Fruit fly (Drosophila melanogaster) Kc167 (cell line): Measurements from ENCODE around the gene CG7368.

Experiments used
- Myc ChIP-seq: fragments of >200 bp; optimal IDR thresholded peaks from 2 replicates; lab custom pipeline; 2017; ENCODE audit warnings: missing external identifiers
- Sin3A ChIP-seq: fragments of >200 bp; optimal IDR thresholded peaks from 2 replicates; lab custom pipeline; 2018; ENCODE audit warnings: missing external identifiers
- h ChIP-seq: fragments of >200 bp; optimal IDR thresholded peaks from 3 replicates; lab custom pipeline; 2018; ENCODE audit warnings: missing external identifiers
- insv ChIP-seq: fragments of >200 bp; optimal IDR thresholded peaks from 3 replicates; lab custom pipeline; 2018; ENCODE audit warnings: missing external identifiers
- psq ChIP-seq: fragments of >200 bp; optimal IDR thresholded peaks from 2 replicates; lab custom pipeline; 2017; ENCODE audit warnings: missing external identifiers
- ttk ChIP-seq: sonication (Bioruptor generic); optimal IDR thresholded peaks from 2 replicates; lab custom pipeline; 2017; ENCODE audit warnings: missing external identifiers

The CG7368 gene

DNA sequence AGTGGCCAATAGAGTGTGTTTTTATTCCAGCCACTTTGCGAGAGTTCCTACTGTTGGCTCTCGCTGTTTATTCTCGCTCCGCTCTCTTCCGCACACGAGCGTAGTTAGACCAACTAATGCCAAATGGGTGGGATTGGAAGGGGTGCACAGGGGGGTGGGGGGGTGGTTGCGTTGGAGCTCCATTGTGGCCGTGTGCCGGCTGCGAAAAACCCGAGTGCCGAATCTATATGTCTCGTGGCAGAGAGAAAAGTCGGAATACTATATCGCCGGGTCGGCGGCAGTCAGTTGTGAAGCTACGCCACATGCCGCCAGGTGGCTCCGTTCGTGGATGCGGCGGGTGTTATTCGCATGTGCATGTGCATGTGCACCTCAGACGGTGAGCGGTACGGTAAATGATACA, 4.1 kb downstream of the CG7368 start:
- TF ChIP-seq h (lab: Kevin White, UChicago) (no peak), Myc (lab: Kevin White, UChicago) (no peak), ttk (lab: Kevin White, UChicago) (no peak), insv (no peak), Sin3A (lab: Kevin White, UChicago) (no peak), psq (lab: Kevin White, UChicago) (no peak)

DNA sequence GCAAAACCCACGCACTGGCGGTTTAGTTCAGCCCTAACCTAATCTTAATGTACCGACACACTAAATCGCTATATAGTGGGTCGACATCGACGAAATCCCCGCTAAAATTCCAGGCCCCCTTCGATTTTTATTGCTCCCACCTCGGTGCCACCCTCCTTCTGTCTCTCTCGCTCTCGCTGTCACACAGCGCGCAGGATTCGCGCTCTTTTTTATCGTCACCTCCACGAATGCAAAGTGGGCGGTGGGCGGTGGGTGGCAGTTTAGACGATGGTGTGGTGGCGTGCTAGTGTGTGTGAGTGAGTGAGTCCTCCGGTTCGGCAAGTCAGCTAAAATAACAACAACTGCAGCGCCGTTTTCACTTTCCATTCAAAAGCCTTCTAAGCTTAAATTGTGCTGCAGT, 5.0 kb downstream of the CG7368 start:
- TF ChIP-seq insv = no peak
- no peak for TF ChIP-seq h (lab: Kevin White, UChicago)
- TF ChIP-seq ttk (lab: Kevin White, UChicago) = no peak
- TF ChIP-seq Sin3A (lab: Kevin White, UChicago) = no peak
- no peak for TF ChIP-seq Myc (lab: Kevin White, UChicago)
- TF ChIP-seq psq (lab: Kevin White, UChicago) = no peak

DNA sequence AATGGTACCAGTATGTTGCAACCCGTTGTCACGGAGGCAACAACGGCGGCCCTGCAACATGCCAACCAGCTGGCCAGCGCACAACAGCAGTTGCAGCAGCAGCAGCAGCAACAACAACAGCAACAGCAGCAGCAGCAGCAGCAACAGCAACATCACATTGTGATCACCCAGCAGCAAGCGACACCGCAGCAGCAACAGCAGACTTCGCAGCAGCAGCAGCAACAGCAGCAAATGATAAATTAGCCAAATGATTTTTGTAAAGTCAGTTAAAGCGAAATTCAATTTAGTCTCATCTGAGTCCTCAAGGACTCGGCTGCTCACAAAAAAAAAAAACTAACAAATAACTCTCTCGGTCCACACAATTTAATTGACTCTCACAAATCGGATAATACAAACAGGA, 7.2 kb downstream of the CG7368 start:
- TF ChIP-seq h (lab: Kevin White, UChicago) (no peak), Sin3A (lab: Kevin White, UChicago) (no peak), psq (lab: Kevin White, UChicago) (no peak)

DNA sequence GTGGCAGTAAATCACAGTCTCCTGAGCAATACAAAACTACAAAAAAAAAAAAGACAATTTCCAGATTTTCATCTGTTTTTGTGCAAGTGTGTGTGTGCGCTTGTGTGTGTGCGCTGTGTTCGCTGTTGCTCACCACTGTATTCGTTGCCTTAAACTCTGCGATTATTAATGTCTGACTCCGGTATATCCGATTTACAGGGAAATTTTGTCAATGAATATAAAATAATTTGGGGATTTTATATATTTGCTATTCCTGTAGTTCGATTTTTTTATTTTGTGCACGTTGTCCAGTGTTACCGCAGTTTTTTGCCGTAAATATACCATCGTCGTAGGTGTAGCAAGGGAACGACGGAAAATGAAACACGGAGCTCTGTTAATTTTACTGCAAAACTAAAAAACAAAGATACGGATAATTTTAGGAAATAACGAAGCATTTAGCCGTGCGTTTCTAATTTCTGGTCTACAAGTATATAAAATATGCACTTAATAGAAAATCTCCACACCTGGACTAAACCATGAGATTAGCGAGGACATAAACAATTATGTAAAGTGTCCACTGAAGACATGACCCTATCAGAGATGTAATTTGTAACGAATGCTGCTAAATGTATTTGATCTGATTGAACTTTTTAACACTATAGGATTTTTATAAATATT, 12.3 kb downstream of the CG7368 start, which contains the start of gene Duba:
Gene Duba, minus strand, starts transcription at position 313 of the 657 bp plus-strand sequence.
- TF ChIP-seq ttk (lab: Kevin White, UChicago) (no peak), h (lab: Kevin White, UChicago) (no peak), Sin3A (lab: Kevin White, UChicago) (no peak), insv (no peak)

DNA sequence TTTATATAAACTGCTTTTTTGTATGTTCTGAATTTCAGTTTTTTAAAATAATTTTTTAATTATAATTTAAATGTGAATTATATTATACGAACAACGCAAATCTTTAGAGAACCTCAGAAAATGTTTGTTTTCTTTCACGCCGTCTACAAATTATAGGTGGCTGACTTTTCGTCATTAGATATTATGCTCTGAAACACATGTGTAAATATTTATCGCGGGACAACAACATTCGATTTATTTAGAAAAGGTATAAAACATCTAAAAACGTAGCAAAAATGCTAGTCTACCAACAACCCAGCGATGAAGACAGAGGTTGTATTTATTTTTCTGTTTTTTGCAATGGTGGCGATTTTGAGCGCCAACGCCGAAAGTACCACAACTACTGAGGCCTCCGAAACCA, 12.8 kb downstream of the CG7368 start, which contains the start of gene CG42832:
Gene CG42832, plus strand, starts transcription at position 301 of the 400 bp plus-strand sequence.
- TF ChIP-seq Myc (lab: Kevin White, UChicago) (no peak), psq (lab: Kevin White, UChicago) (no peak), insv (no peak)

DNA sequence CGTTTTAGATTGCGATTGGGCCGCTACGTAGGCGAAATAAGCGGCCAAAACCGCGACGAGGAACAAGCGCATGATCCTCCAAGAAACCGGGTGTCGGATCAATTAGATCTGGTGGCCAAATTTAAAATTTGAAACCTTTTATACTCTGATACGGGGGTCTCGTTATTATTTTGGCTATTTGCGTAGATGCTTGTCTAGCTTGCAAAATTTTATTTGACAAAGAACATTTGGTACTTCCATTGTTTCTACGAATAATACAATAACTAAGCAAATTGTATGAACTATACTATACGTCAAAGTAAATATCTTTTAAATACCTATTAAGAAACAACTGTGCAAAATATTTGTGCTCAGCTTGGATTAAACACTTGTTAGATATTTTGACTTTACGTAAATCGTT, 23.0 kb downstream of the CG7368 start, which contains the start of gene Muc68Ca:
Gene Muc68Ca, minus strand, starts transcription at position 101 of the 400 bp plus-strand sequence.
- TF ChIP-seq psq (lab: Kevin White, UChicago) (no peak), Myc (lab: Kevin White, UChicago) (no peak), h (lab: Kevin White, UChicago) (no peak), insv (no peak), Sin3A (lab: Kevin White, UChicago) (no peak), ttk (lab: Kevin White, UChicago) (no peak)

DNA sequence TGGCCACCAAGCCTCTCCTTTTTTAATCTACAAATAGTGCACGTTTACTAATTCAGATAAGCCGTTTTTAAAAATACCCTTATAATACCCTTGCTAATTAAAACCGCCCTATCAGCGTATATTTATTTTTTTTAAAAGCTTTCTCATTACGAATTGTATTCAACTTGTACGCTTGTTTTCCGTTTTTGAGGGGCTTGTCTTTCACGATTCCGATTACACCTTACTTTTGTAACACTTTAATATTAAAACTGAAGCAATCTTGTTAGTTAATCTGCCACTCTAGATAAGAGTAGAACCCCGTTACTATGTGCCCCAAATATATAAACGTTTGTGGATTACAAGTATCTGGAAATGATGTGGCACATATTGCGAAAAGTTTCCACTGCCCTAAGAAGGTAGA, 25.7 kb downstream of the CG7368 start:
- TF ChIP-seq ttk (lab: Kevin White, UChicago) = no peak
- TF ChIP-seq Myc (lab: Kevin White, UChicago) = no peak
- no peak for TF ChIP-seq psq (lab: Kevin White, UChicago)
- no peak for TF ChIP-seq Sin3A (lab: Kevin White, UChicago)
- TF ChIP-seq insv = no peak
- no peak for TF ChIP-seq h (lab: Kevin White, UChicago)

DNA sequence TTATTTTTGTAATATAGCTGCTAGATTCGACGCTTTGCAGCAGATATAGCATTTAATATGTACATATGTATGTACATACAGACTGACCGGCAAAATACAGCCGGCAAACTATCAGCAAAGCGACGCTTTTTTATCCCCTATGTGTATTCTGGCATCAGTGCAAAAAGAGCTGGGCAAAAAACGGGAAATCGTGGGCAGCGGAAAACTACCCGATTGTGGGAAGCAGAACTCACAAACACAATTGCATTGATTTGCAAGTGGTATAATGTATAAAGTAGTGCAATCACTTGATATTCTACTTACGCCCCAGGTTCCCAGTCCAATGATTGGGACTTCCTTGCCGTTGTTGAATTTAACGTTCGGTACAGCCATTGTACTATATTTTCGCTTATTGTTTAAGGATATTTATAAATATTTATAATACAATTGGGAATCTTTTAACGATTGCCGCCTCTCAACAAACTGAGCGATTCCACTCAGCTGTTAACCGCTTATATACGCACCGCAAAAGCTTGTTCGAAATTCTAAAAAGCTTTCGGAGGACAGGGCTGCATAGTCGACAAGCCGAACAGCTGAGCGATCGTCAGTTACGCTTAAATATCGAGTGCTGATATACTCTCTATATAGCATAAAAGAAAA, 26.4 kb downstream of the CG7368 start:
- no peak for TF ChIP-seq insv
- no peak for TF ChIP-seq h (lab: Kevin White, UChicago)
- TF ChIP-seq psq (lab: Kevin White, UChicago) = no peak
- TF ChIP-seq Sin3A (lab: Kevin White, UChicago) = no peak
- no peak for TF ChIP-seq Myc (lab: Kevin White, UChicago)
- TF ChIP-seq ttk (lab: Kevin White, UChicago) = no peak

DNA sequence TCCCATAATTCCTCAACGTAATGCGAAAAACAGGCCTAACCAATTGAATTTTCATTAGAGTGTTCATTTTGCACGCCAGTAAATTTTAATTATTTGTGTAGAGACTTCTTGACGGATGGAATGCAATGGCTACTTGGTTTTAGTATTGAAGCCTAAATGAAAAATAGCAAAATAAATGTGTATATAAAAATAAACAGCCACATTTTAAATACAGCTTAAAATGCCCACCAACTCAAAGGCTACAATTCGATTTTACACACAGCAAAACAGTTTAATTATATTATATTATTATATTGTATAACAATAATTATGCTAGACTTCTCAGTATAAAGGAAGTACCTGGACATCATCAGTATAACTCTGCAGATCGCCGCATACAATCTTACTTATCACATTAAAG, 27.3 kb downstream of the CG7368 start, which contains the start of gene Akr1B:
Gene Akr1B, minus strand, starts transcription at position 101 of the 400 bp plus-strand sequence.
- no peak for TF ChIP-seq Sin3A (lab: Kevin White, UChicago)
- no peak for TF ChIP-seq ttk (lab: Kevin White, UChicago)
- no peak for TF ChIP-seq h (lab: Kevin White, UChicago)
- TF ChIP-seq insv = no peak
- TF ChIP-seq psq (lab: Kevin White, UChicago) = no peak
- no peak for TF ChIP-seq Myc (lab: Kevin White, UChicago)

DNA sequence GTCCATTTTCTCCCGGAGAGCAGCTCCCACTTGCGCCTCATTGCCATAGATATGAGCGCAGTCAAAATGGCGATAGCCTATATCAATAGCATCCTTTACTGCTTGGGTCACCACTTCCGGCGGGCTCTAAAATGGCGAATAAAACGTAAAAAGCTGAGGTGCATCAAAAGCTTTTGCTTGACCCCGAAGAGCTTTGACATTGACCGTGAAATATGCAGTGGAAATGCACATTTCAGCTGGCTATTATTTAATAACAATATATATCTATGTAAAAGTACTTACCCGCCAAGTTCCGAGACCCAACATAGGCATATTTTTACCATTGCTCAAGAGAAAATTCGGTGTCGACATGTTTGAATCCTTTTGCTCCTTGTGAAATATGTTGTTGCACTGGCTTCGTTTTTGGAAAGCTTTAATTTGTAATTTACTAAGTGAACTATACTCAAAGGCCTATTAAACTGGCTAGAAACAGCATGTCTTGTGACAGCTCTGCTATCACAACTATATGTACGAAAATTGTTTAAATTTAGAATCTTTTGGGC, 28.7 kb downstream of the CG7368 start, which contains the start of gene CG6083:
Gene CG6083, minus strand, starts transcription at position 492 of the 542 bp plus-strand sequence.
- TF ChIP-seq ttk (lab: Kevin White, UChicago) (no peak), Sin3A (lab: Kevin White, UChicago) (no peak), Myc (lab: Kevin White, UChicago) (no peak), psq (lab: Kevin White, UChicago) (no peak), insv (no peak), h (lab: Kevin White, UChicago) (no peak)

DNA sequence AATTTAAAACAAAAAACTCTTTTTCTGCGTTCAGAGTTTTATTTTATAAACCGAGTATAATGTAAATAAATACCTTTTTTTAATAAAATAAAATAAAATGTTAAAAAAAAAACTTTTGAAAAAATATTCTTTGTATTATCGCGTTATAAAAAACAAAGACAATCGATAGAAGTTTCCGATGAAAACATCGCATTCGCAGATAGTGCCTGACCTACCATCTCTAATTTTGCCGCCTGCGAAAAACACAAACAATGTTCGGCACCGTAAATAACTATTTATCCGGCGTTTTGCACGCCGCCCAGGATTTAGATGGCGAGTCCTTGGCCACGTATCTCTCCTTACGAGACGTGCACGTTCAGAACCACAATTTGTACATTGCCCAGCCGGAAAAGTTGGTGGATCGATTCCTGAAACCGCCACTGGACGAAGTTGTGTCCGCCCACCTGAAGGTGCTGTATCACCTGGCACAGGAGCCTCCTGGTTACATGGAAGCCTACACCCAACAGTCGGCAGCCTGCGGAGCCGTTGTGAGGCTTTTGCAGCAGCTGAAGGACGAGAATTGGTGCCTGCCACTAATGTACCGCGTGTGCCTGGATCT, 29.3 kb downstream of the CG7368 start, which contains the start of gene PCID2:
Gene PCID2, plus strand, starts transcription at position 213 of the 598 bp plus-strand sequence.
- TF ChIP-seq ttk (lab: Kevin White, UChicago) = no peak
- no peak for TF ChIP-seq h (lab: Kevin White, UChicago)
- no peak for TF ChIP-seq psq (lab: Kevin White, UChicago)
- TF ChIP-seq insv = no peak
- TF ChIP-seq Myc (lab: Kevin White, UChicago) = no peak
- no peak for TF ChIP-seq Sin3A (lab: Kevin White, UChicago)
